Worm (Caenorhabditis elegans) whole organism, L3 larva: ENCODE data around the gene W09G12.6.

ENCODE experiments used
- eor-1 ChIP-seq, 2 experiments: fragments of 150-350 bp; optimal IDR thresholded peaks; 2 replicates each; lab custom pipeline; 2014 to 2018; ENCODE audit warnings: missing biosample characterization in 2 of 2, missing genetic modification characterization in 2 of 2
- fkh-10 ChIP-seq: sonication (generic microtip); optimal IDR thresholded peaks from 2 replicates; lab custom pipeline; 2017; ENCODE audit warnings: missing biosample characterization, missing genetic modification reagents, missing genetic modification characterization
- jun-1 ChIP-seq: fragments of 150-350 bp; optimal IDR thresholded peaks from 2 replicates; lab custom pipeline; 2014; ENCODE audit warnings: missing biosample characterization, missing genetic modification reagents, missing genetic modification characterization
- mdl-1 ChIP-seq: fragments of 150-350 bp; optimal IDR thresholded peaks from 2 replicates; lab custom pipeline; 2014; ENCODE audit warnings: missing biosample characterization, missing genetic modification characterization
- nhr-25 ChIP-seq: sonication (generic microtip); optimal IDR thresholded peaks from 2 replicates; lab custom pipeline; 2017; ENCODE audit warnings: missing biosample characterization, missing genetic modification characterization
- nhr-76 ChIP-seq: fragments of 150-350 bp; sonication (generic microtip); optimal IDR thresholded peaks from 5 replicates; lab custom pipeline; 2014; ENCODE audit warnings: missing biosample characterization, missing genetic modification characterization
- sea-2 ChIP-seq: fragments of 150-350 bp; sonication (generic microtip); optimal IDR thresholded peaks from 4 replicates; lab custom pipeline; 2014; ENCODE audit warnings: missing biosample characterization, missing genetic modification reagents, missing genetic modification characterization
- skn-1 ChIP-seq: fragments of 150-350 bp; optimal IDR thresholded peaks from 2 replicates; lab custom pipeline; 2014; ENCODE audit warnings: missing biosample characterization, missing genetic modification characterization
- unc-39 ChIP-seq: sonication (generic microtip); optimal IDR thresholded peaks from 4 replicates; lab custom pipeline; 2017; ENCODE audit warnings: missing biosample characterization, missing genetic modification characterization
- unc-62 ChIP-seq: fragments of 150-350 bp; sonication (generic microtip); optimal IDR thresholded peaks from 4 replicates; lab custom pipeline; 2014; ENCODE audit warnings: missing biosample characterization, missing genetic modification reagents, missing genetic modification characterization

DNA sequence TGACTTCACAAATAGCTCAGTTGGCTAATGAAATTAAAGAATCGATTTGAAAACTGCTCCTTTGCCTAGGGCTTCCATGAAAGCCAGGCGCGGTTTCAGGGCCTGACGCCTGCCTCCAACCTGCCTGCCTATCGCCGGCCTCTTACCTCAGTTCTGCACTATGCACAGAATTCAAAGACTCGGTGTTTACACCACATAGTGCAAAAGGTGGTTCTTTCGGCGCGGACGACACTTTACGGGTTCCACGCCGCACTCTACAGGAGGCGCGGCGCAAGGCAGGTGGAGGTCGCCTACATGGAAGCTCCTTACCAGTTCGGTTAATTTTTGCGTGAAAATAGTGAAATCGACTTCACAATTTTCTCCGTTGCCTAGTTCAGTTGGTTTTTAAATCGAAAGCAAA lies 21.9 kb upstream of the W09G12.6 start:
- TF ChIP-seq mdl-1 (tag; lab: Kevin White, UChicago) (no peak), fkh-10 (GFP tag; lab: Kevin White, UChicago) (no peak), sea-2 (GFP tag; lab: Kevin White, UChicago) (no peak), nhr-76 (no peak), eor-1 (tag; optimal IDR thresholded peaks at IDR 0.05; lab: Kevin White, UChicago) (no peak), jun-1 (tag; lab: Kevin White, UChicago) (no peak), skn-1 (tag; lab: Kevin White, UChicago) (no peak), unc-62 (GFP tag; lab: Kevin White, UChicago) (no peak), nhr-25 (tag; lab: Kevin White, UChicago) (no peak), unc-39 (tag; lab: Kevin White, UChicago) (no peak)
